Fruit fly (Drosophila melanogaster) whole organism, embryonic: Measurements from ENCODE around the gene CG42263.
A peak's percentile ranks its signal among the peaks of the same experiment; 100 is the strongest.

ENCODE experiments used
- B-H2 ChIP-seq: fragments of 200-800 bp; sonication (Bioruptor generic); optimal IDR thresholded peaks from 2 replicates; lab custom pipeline; 2018; ENCODE audit warnings: missing biosample characterization, mild to moderate bottlenecking, missing genetic modification characterization
- BEAF-32 ChIP-seq: fragments of 200-800 bp; sonication (Bioruptor generic); optimal IDR thresholded peaks from 3 replicates; lab custom pipeline; 2017; ENCODE audit warnings: missing biosample characterization, missing genetic modification characterization, mild to moderate bottlenecking, moderate library complexity, missing genetic modification reagents
- Bgb ChIP-seq: fragments of 200-800 bp; sonication (Bioruptor generic); IDR thresholded peaks from 2 replicates; pipeline ENCODE4 v1.3.6; 2022; ENCODE audit warnings: missing biosample characterization, missing genetic modification characterization; ENCODE audit not compliant: partially characterized antibody
- CG10959 ChIP-seq: fragments of 200-800 bp; sonication (Bioruptor generic); IDR thresholded peaks from 2 replicates; pipeline ENCODE4 v1.3.6; 2022; ENCODE audit warnings: missing biosample characterization, missing genetic modification characterization
- CG11723 ChIP-seq: fragments of 200-800 bp; sonication (Bioruptor generic); optimal IDR thresholded peaks from 2 replicates; lab custom pipeline; 2017; ENCODE audit warnings: missing biosample characterization, mild to moderate bottlenecking, missing genetic modification characterization
- CG14710 ChIP-seq: fragments of 200-800 bp; sonication (Bioruptor generic); optimal IDR thresholded peaks from 3 replicates; lab custom pipeline; 2019; ENCODE audit warnings: missing biosample characterization, mild to moderate bottlenecking, missing genetic modification characterization, moderate library complexity
- CG1603 ChIP-seq: fragments of 200-800 bp; sonication (Bioruptor generic); optimal IDR thresholded peaks from 2 replicates; lab custom pipeline; 2019; ENCODE audit warnings: missing biosample characterization, mild to moderate bottlenecking, missing genetic modification characterization, moderate library complexity
- CG17328 ChIP-seq: fragments of 200-800 bp; sonication (Bioruptor generic); IDR thresholded peaks from 2 replicates; pipeline ENCODE4 v1.3.6; 2022; ENCODE audit warnings: missing biosample characterization, missing genetic modification characterization
- CG17829 ChIP-seq: fragments of 200-800 bp; optimal IDR thresholded peaks from 2 replicates; lab custom pipeline; 2019; ENCODE audit warnings: missing biosample characterization, mild to moderate bottlenecking, missing genetic modification characterization, moderate library complexity
- CG2116 ChIP-seq: fragments of 200-800 bp; sonication (Bioruptor generic); optimal IDR thresholded peaks from 3 replicates; lab custom pipeline; 2018; ENCODE audit warnings: missing biosample characterization, mild to moderate bottlenecking, missing genetic modification characterization
- CG33557 ChIP-seq: fragments of 200-800 bp; sonication (Bioruptor generic); optimal IDR thresholded peaks from 2 replicates; lab custom pipeline; 2019; ENCODE audit warnings: missing biosample characterization, mild to moderate bottlenecking, missing genetic modification characterization, moderate library complexity
- Dll ChIP-seq: fragments of 200-800 bp; sonication (Bioruptor generic); IDR thresholded peaks from 4 replicates; pipeline ENCODE4 v1.3.6; 2022; ENCODE audit warnings: missing biosample characterization, missing genetic modification characterization; ENCODE audit not compliant: partially characterized antibody
- Doc2 ChIP-seq: fragments of 200-800 bp; sonication (Bioruptor generic); IDR thresholded peaks from 2 replicates; pipeline ENCODE4 v1.3.6; 2022; ENCODE audit warnings: missing biosample characterization, missing genetic modification characterization
- Dp ChIP-seq: fragments of 200-800 bp; sonication (Bioruptor generic); optimal IDR thresholded peaks from 2 replicates; lab custom pipeline; 2018; ENCODE audit warnings: missing biosample characterization, mild to moderate bottlenecking, missing genetic modification characterization, moderate library complexity
- Dref ChIP-seq: fragments of 200-800 bp; sonication (Bioruptor generic); IDR thresholded peaks from 2 replicates; pipeline ENCODE4 v1.3.6; 2022; ENCODE audit warnings: missing biosample characterization, missing genetic modification characterization
- Ets65A ChIP-seq: fragments of 200-800 bp; sonication (Bioruptor generic); peaks from one replicate; lab custom pipeline; 2016; ENCODE audit warnings: missing biosample characterization, missing genetic modification characterization
- Hr3 ChIP-seq: fragments of 200-800 bp; sonication (Bioruptor generic); optimal IDR thresholded peaks from 3 replicates; lab custom pipeline; 2016; ENCODE audit warnings: missing biosample characterization, missing genetic modification characterization
- MESR4 ChIP-seq: fragments of 200-800 bp; sonication (Bioruptor generic); optimal IDR thresholded peaks from 2 replicates; lab custom pipeline; 2018; ENCODE audit warnings: missing biosample characterization, mild to moderate bottlenecking, missing genetic modification characterization, moderate library complexity
- Med ChIP-seq: fragments of 200-800 bp; sonication (Bioruptor generic); peaks from one replicate; lab custom pipeline; 2016; ENCODE audit warnings: missing biosample characterization, missing genetic modification characterization, mild to moderate bottlenecking, inconsistent platforms, moderate library complexity
- NfI ChIP-seq: fragments of 200-800 bp; sonication (Bioruptor generic); optimal IDR thresholded peaks from 3 replicates; lab custom pipeline; 2018; ENCODE audit warnings: missing biosample characterization, mild to moderate bottlenecking, missing genetic modification characterization, moderate library complexity
- Oli ChIP-seq: fragments of 200-800 bp; sonication (Bioruptor generic); optimal IDR thresholded peaks from 2 replicates; lab custom pipeline; 2018; ENCODE audit warnings: missing biosample characterization, mild to moderate bottlenecking, missing genetic modification characterization, moderate library complexity
- Pdp1 ChIP-seq, 2 experiments: fragments of 200-800 bp; sonication (Bioruptor generic); optimal IDR thresholded peaks; 3 replicates each; lab custom pipeline; 2016; ENCODE audit warnings: missing biosample characterization in 2 of 2, missing genetic modification characterization in 2 of 2, mild to moderate bottlenecking in 1 of 2, moderate library complexity in 1 of 2
- TFAM ChIP-seq: fragments of 200-800 bp; sonication (Bioruptor generic); optimal IDR thresholded peaks from 2 replicates; lab custom pipeline; 2017; ENCODE audit warnings: missing biosample characterization, missing genetic modification characterization, inconsistent platforms
- Usf ChIP-seq: fragments of 200-800 bp; sonication (Bioruptor generic); optimal IDR thresholded peaks from 2 replicates; lab custom pipeline; 2017; ENCODE audit warnings: missing genotype, missing biosample characterization, missing genetic modification characterization
- YL-1 ChIP-seq: fragments of 200-800 bp; sonication (Bioruptor generic); optimal IDR thresholded peaks from 3 replicates; lab custom pipeline; 2017; ENCODE audit warnings: missing biosample characterization, mild to moderate bottlenecking, missing genetic modification characterization
- ac ChIP-seq: fragments of 200-800 bp; sonication (Bioruptor generic); optimal IDR thresholded peaks from 3 replicates; lab custom pipeline; 2017; ENCODE audit warnings: missing biosample characterization, mild to moderate bottlenecking, missing genetic modification characterization
- bcd ChIP-seq: fragments of 200-800 bp; sonication (Bioruptor generic); optimal IDR thresholded peaks from 2 replicates; lab custom pipeline; 2017; ENCODE audit warnings: missing biosample characterization, mild to moderate bottlenecking, missing genetic modification characterization
- chif ChIP-seq, 2 experiments: fragments of 200-800 bp; sonication (Bioruptor generic); optimal IDR thresholded peaks; 3 replicates each; lab custom pipeline; 2016; ENCODE audit warnings: missing biosample characterization in 2 of 2, missing genetic modification characterization in 2 of 2
- chinmo ChIP-seq: fragments of 200-800 bp; sonication (Bioruptor generic); IDR thresholded peaks from 4 replicates; pipeline ENCODE4 v1.3.6; 2022; ENCODE audit warnings: missing biosample characterization, missing genetic modification characterization; ENCODE audit not compliant: partially characterized antibody
- crp ChIP-seq, 2 experiments: fragments of 200-800 bp; sonication (Bioruptor generic); optimal IDR thresholded peaks; 2 replicates in 1 of 2; 3 replicates in 1 of 2; lab custom pipeline; 2017; ENCODE audit warnings: missing biosample characterization in 2 of 2, missing genetic modification characterization in 2 of 2, mild to moderate bottlenecking in 1 of 2, moderate library complexity in 1 of 2
- dimm ChIP-seq: fragments of 200-800 bp; sonication (Bioruptor generic); IDR thresholded peaks from 2 replicates; pipeline ENCODE4 v1.3.6; 2022; ENCODE audit warnings: missing biosample characterization, missing genetic modification characterization
- dmrt99B ChIP-seq: fragments of 200-800 bp; sonication (Bioruptor generic); optimal IDR thresholded peaks from 2 replicates; lab custom pipeline; 2018; ENCODE audit warnings: missing biosample characterization, mild to moderate bottlenecking, missing genetic modification characterization, moderate library complexity
- gcm2 ChIP-seq: fragments of 200-800 bp; sonication (Bioruptor generic); optimal IDR thresholded peaks from 2 replicates; lab custom pipeline; 2016; ENCODE audit warnings: missing biosample characterization, missing genetic modification characterization
- gem ChIP-seq: fragments of 200-800 bp; sonication (Bioruptor generic); optimal IDR thresholded peaks from 2 replicates; lab custom pipeline; 2019; ENCODE audit warnings: missing biosample characterization, mild to moderate bottlenecking, missing genetic modification characterization, moderate library complexity
- ham ChIP-seq: fragments of 200-800 bp; sonication (Bioruptor generic); IDR thresholded peaks from 2 replicates; pipeline ENCODE4 v1.3.6; 2022; ENCODE audit warnings: missing biosample characterization, missing genetic modification characterization
- onecut ChIP-seq: fragments of 200-800 bp; sonication (Bioruptor generic); IDR thresholded peaks from 2 replicates; pipeline ENCODE4 v1.3.6; 2022; ENCODE audit warnings: missing biosample characterization, missing genetic modification characterization
- p53 ChIP-seq: fragments of 200-800 bp; sonication (Bioruptor generic); optimal IDR thresholded peaks from 2 replicates; lab custom pipeline; 2016; ENCODE audit warnings: missing biosample characterization, missing genetic modification characterization
- sisA ChIP-seq: fragments of 200-800 bp; sonication (Bioruptor generic); IDR thresholded peaks from 2 replicates; pipeline ENCODE4 v1.3.6; 2022; ENCODE audit warnings: missing biosample characterization, missing genetic modification characterization
- sr ChIP-seq: fragments of 200-800 bp; sonication (Bioruptor generic); IDR thresholded peaks from 3 replicates; pipeline ENCODE4 v1.3.6; 2022; ENCODE audit warnings: missing biosample characterization, missing genetic modification characterization
- stwl ChIP-seq: fragments of 200-800 bp; sonication (Bioruptor generic); optimal IDR thresholded peaks from 3 replicates; lab custom pipeline; 2018; ENCODE audit warnings: missing biosample characterization, mild to moderate bottlenecking, missing genetic modification characterization, moderate library complexity
- tgo ChIP-seq: fragments of 200-800 bp; sonication (Bioruptor generic); IDR thresholded peaks from 3 replicates; pipeline ENCODE4 v1.3.6; 2022; ENCODE audit warnings: missing biosample characterization, missing genetic modification characterization
- tio ChIP-seq: fragments of 200-800 bp; sonication (Bioruptor generic); optimal IDR thresholded peaks from 2 replicates; lab custom pipeline; 2017; ENCODE audit warnings: missing biosample characterization, missing genetic modification characterization, inconsistent platforms
- trem ChIP-seq: fragments of 200-800 bp; optimal IDR thresholded peaks from 3 replicates; lab custom pipeline; 2019; ENCODE audit warnings: missing biosample characterization, mild to moderate bottlenecking, missing genetic modification characterization, moderate library complexity
- tx ChIP-seq: fragments of 200-800 bp; sonication (Bioruptor generic); optimal IDR thresholded peaks from 2 replicates; lab custom pipeline; 2016; ENCODE audit warnings: missing biosample characterization, missing genetic modification characterization
- vvl ChIP-seq: fragments of 200-800 bp; sonication (Bioruptor generic); IDR thresholded peaks from 2 replicates; pipeline ENCODE4 v1.3.6; 2022; ENCODE audit warnings: missing biosample characterization, missing genetic modification characterization
- zfh2 ChIP-seq: fragments of 200-800 bp; sonication (Bioruptor generic); optimal IDR thresholded peaks from 2 replicates; lab custom pipeline; 2016; ENCODE audit warnings: missing biosample characterization, missing genetic modification characterization

CG42263 gene

dm6 chr3L:20002482-20003234, 47.1 kb upstream of the CG42263 start, which contains the start of gene CG7668 (continued):
- TF ChIP-seq tx (GFP tag; lab: Kevin White, UChicago) (peak; percentile 86), dimm (GFP tag; lab: Robert Waterston, UW) (no peak), Hr3 (GFP tag; lab: Kevin White, UChicago) (peak; percentile 81), p53 (GFP tag; lab: Kevin White, UChicago) (peak; percentile 74), ham (GFP tag; lab: Robert Waterston, UW) (no peak), TFAM (peak; percentile 34), tgo (GFP tag; lab: Robert Waterston, UW) (peak; percentile 87), sr (GFP tag; lab: Robert Waterston, UW) (no peak), chinmo (GFP tag; lab: Robert Waterston, UW) (no peak), sisA (GFP tag; lab: Robert Waterston, UW) (no peak), Usf (GFP tag; lab: Kevin White, UChicago) (peak; percentile 63), tio (GFP tag; lab: Kevin White, UChicago) (peak; percentile 82), Doc2 (GFP tag; lab: Robert Waterston, UW) (no peak), Bgb (GFP tag; lab: Robert Waterston, UW) (no peak), zfh2 (GFP tag; lab: Kevin White, UChicago) (peak; percentile 77), CG10959 (GFP tag; lab: Robert Waterston, UW) (no peak; the same call in 1 of the 2 replicates), gcm2 (GFP tag; lab: Kevin White, UChicago) (peak; percentile 77), ac (GFP tag; lab: Kevin White, UChicago) (peak; percentile 57), vvl (GFP tag; lab: Robert Waterston, UW) (peak; percentile 98), Oli (tag; lab: Kevin White, UChicago) (peak; percentile 89), bcd (GFP tag; lab: Kevin White, UChicago) (peak; percentile 89), Ets65A (GFP tag; lab: Kevin White, UChicago) (peak; percentile 97), NfI (GFP tag; lab: Kevin White, UChicago) (peak; percentile 89), crp (GFP tag; optimal IDR thresholded peaks at IDR 0.05; lab: Kevin White, UChicago) (peak; percentile 5 to 51)

dm6 chr3L:20000878-20001640, 45.5 kb upstream of the CG42263 start:
- peak; percentile 37 for TF ChIP-seq stwl (tag; lab: Kevin White, UChicago)
- TF ChIP-seq gem (tag; lab: Kevin White, UChicago), result no peak
- peak; percentile 17 for TF ChIP-seq CG14710 (tag; lab: Kevin White, UChicago)
- peak; percentile 23 for TF ChIP-seq CG2116
- peak; percentile 4 for TF ChIP-seq Dp
- peak; percentile 66 for TF ChIP-seq Dref (GFP tag; lab: Robert Waterston, UW)
- TF ChIP-seq dmrt99B, result no peak
- peak; percentile 70 for TF ChIP-seq Med
- peak; percentile 32 for TF ChIP-seq CG17829 (tag; lab: Kevin White, UChicago)
- peak; percentile 47; the same call in 2 of the 4 replicates for TF ChIP-seq Dll (GFP tag; lab: Robert Waterston, UW)
- TF ChIP-seq BEAF-32 (GFP tag; lab: Kevin White, UChicago), result peak; percentile 40
- TF ChIP-seq B-H2, result no peak
- TF ChIP-seq onecut (GFP tag; lab: Robert Waterston, UW), result peak; percentile 94
- peak; percentile 11 for TF ChIP-seq CG33557 (GFP tag; lab: Kevin White, UChicago)
- peak in 1 of 2 experiments; percentile 91 for TF ChIP-seq Pdp1 (GFP tag; optimal IDR thresholded peaks at IDR 0.05; lab: Kevin White, UChicago)
- TF ChIP-seq trem, result peak; percentile 18
- no peak for TF ChIP-seq chif (GFP tag; optimal IDR thresholded peaks at IDR 0.05; lab: Kevin White, UChicago)
- peak; percentile 99 for TF ChIP-seq CG1603
- TF ChIP-seq MESR4 (GFP tag; lab: Kevin White, UChicago), result peak; percentile 89
- TF ChIP-seq YL-1 (GFP tag; lab: Kevin White, UChicago), result peak; percentile 43
- TF ChIP-seq CG11723 (GFP tag; lab: Kevin White, UChicago), result peak; percentile 44
- no peak for TF ChIP-seq CG17328 (GFP tag; lab: Robert Waterston, UW)
